Worm (Caenorhabditis elegans): ENCODE data around the gene ttr-52.
A peak's percentile ranks its signal among the peaks of the same experiment; 100 is the strongest.
"Not testable (repeated sequence)": the region's sequence is repeated elsewhere in the genome, so short reads cannot be mapped to it uniquely, and the experiment has no call there.

ttr-52 gene

ce11 chrIII:13390789-13391188 is 13.7 kb upstream of the ttr-52 start:
- no peak for TF ChIP-seq lsy-12 (tag; optimal IDR thresholded peaks at IDR 0.05)
- TF ChIP-seq aly-2 (tag; optimal IDR thresholded peaks at IDR 0.05) = no peak
- no peak for TF ChIP-seq elt-2 (tag; optimal IDR thresholded peaks at IDR 0.05)
- no peak for TF ChIP-seq lin-39 (tag; optimal IDR thresholded peaks at IDR 0.05)
- no peak for TF ChIP-seq nhr-76 (tag; optimal IDR thresholded peaks at IDR 0.05)
- no peak for TF ChIP-seq unc-62 (GFP tag; optimal IDR thresholded peaks at IDR 0.05)
- no peak for TF ChIP-seq R02D3.7 (tag; optimal IDR thresholded peaks at IDR 0.05)
- TF ChIP-seq ceh-16 (tag; optimal IDR thresholded peaks at IDR 0.05) = no peak
- TF ChIP-seq elt-1 (tag; optimal IDR thresholded peaks at IDR 0.05) = no peak
- no peak for TF ChIP-seq nhr-43 (tag; optimal IDR thresholded peaks at IDR 0.05; ENCODE audit: poor library complexity, severe bottlenecking)
- TF ChIP-seq pqm-1 (tag; optimal IDR thresholded peaks at IDR 0.05) = no peak
- TF ChIP-seq mdl-1 (tag; optimal IDR thresholded peaks at IDR 0.05) = no peak
- no peak for TF ChIP-seq ztf-4 (tag; optimal IDR thresholded peaks at IDR 0.05)

ce11 chrIII:13393239-13393638 is 11.3 kb upstream of the ttr-52 start, which contains the start of gene dnj-17:
Gene dnj-17, minus strand, starts transcription at chrIII:13393339.
- TF ChIP-seq unc-62 (GFP tag; optimal IDR thresholded peaks at IDR 0.05) (no peak), eor-1 (tag; optimal IDR thresholded peaks at IDR 0.05) (no peak), nfya-1 (tag; optimal IDR thresholded peaks at IDR 0.05; ENCODE audit: insufficient read depth) (no peak)

- TF ChIP-seq snpc-4 (tag; optimal IDR thresholded peaks at IDR 0.05) (no peak), elt-3 (tag; optimal IDR thresholded peaks at IDR 0.05) (peak in 1 of 3 experiments; percentile 37), ztf-4 (tag; optimal IDR thresholded peaks at IDR 0.05) (no peak), fos-1 (tag; optimal IDR thresholded peaks at IDR 0.05) (no peak), ceh-28 (tag; optimal IDR thresholded peaks at IDR 0.05) (no peak), pqm-1 (tag; optimal IDR thresholded peaks at IDR 0.05) (no peak), elt-1 (tag; optimal IDR thresholded peaks at IDR 0.05) (no peak), nhr-43 (tag; optimal IDR thresholded peaks at IDR 0.05; ENCODE audit: poor library complexity, severe bottlenecking) (no peak), nhr-11 (tag; optimal IDR thresholded peaks at IDR 0.05) (no peak), sea-2 (GFP tag; optimal IDR thresholded peaks at IDR 0.05) (no peak), nhr-25 (tag; optimal IDR thresholded peaks at IDR 0.05) (peak; percentile 33)
Measured at ce11 chrIII:13393647-13394046, 10.9 kb upstream of the ttr-52 start, which contains the start of gene qdpr-1. Gene qdpr-1, plus strand, starts transcription at chrIII:13393910.

ce11 chrIII:13395262-13395661 is 9.3 kb upstream of the ttr-52 start, which contains the start of gene F11F1.1:
Gene F11F1.1, plus strand, starts transcription at chrIII:13395562.
- TF ChIP-seq egl-5 (tag; optimal IDR thresholded peaks at IDR 0.05) = no peak
- no peak for TF ChIP-seq unc-39 (tag; optimal IDR thresholded peaks at IDR 0.05)
- TF ChIP-seq lin-39 (tag; optimal IDR thresholded peaks at IDR 0.05) = no peak
- no peak for TF ChIP-seq nhr-23 (tag; optimal IDR thresholded peaks at IDR 0.05)
- TF ChIP-seq hmg-11 (tag; optimal IDR thresholded peaks at IDR 0.05) = no peak
- TF ChIP-seq nhr-67 (tag; optimal IDR thresholded peaks at IDR 0.05) = no peak
- TF ChIP-seq fkh-2 (tag; optimal IDR thresholded peaks at IDR 0.05) = no peak
- TF ChIP-seq ztf-4 (tag; optimal IDR thresholded peaks at IDR 0.05) = no peak
- TF ChIP-seq aly-2 (tag; optimal IDR thresholded peaks at IDR 0.05) = no peak
- TF ChIP-seq ztf-11 (tag; optimal IDR thresholded peaks at IDR 0.05) = no peak
- TF ChIP-seq nhr-43 (tag; optimal IDR thresholded peaks at IDR 0.05; ENCODE audit: poor library complexity, severe bottlenecking) = no peak
- no peak for TF ChIP-seq tbx-2 (tag; optimal IDR thresholded peaks at IDR 0.05)
- no peak for TF ChIP-seq zag-1 (tag; optimal IDR thresholded peaks at IDR 0.05)
- no peak for TF ChIP-seq fkh-10 (GFP tag; optimal IDR thresholded peaks at IDR 0.05)
- no peak for TF ChIP-seq ceh-9 (tag; optimal IDR thresholded peaks at IDR 0.05)
- TF ChIP-seq snpc-4 (tag; optimal IDR thresholded peaks at IDR 0.05) = no peak
- TF ChIP-seq ZK546.5 (tag; optimal IDR thresholded peaks at IDR 0.05) = no peak

ce11 chrIII:13401673-13402258 is 2.8 kb upstream of the ttr-52 start, which contains the start of the genes srlf-9 and srlf-10:
Gene srlf-9, minus strand, starts transcription at chrIII:13401773.
Gene srlf-10, plus strand, starts transcription at chrIII:13402208.
- TF ChIP-seq fkh-2, nhr-76, ztf-11 (tag; optimal IDR thresholded peaks at IDR 0.05): not testable (repeated sequence)

All from whole organism, L3 larva.